Worm (Caenorhabditis elegans): ENCODE measurements around the gene F34D10.4.
A peak's percentile ranks its signal among the peaks of the same experiment; 100 is the strongest.

F34D10.4 gene

ce11 chrIII:3773173-3773572, 36.8 kb downstream of the F34D10.4 start, which contains the start of gene lec-4:
Gene lec-4, minus strand, starts transcription at chrIII:3773326.
- TF ChIP-seq hlh-13 (GFP tag; optimal IDR thresholded peaks at IDR 0.05) (no peak), npax-4 (tag; optimal IDR thresholded peaks at IDR 0.05) (no peak), ztf-16 (tag; optimal IDR thresholded peaks at IDR 0.05) (no peak), pax-1 (tag; optimal IDR thresholded peaks at IDR 0.05) (no peak), ets-4 (tag; optimal IDR thresholded peaks at IDR 0.05) (no peak), ceh-45 (GFP tag; IDR thresholded peaks at IDR 0.05) (no peak)

- no peak for TF ChIP-seq ama-1 (optimal IDR thresholded peaks at IDR 0.05)
- peak; percentile 4 for TF ChIP-seq ref-2 (tag; optimal IDR thresholded peaks at IDR 0.05)
These were observed 38.1 kb downstream of the F34D10.4 start for ce11 chrIII:3774550-3774949.

- TF ChIP-seq lim-6 (tag; optimal IDR thresholded peaks at IDR 0.05), result no peak
- peak; percentile 34 for TF ChIP-seq rnt-1 (tag; optimal IDR thresholded peaks at IDR 0.05)
These were observed 45.4 kb downstream of the F34D10.4 start for ce11 chrIII:3781827-3782226.

- TF ChIP-seq pat-9 (tag; optimal IDR thresholded peaks at IDR 0.05) (no peak), K02D7.2 (tag; optimal IDR thresholded peaks at IDR 0.05) (no peak), unc-55 (GFP tag; optimal IDR thresholded peaks at IDR 0.05) (peak; percentile 59), unc-3 (GFP tag; conservative IDR thresholded peaks at IDR 0.05) (no peak), unc-3 (tag; optimal IDR thresholded peaks at IDR 0.05) (no peak), T23F11.4 (GFP tag; optimal IDR thresholded peaks at IDR 0.05) (no peak), hlh-15 (tag; optimal IDR thresholded peaks at IDR 0.05) (no peak), C38D4.7 (GFP tag; optimal IDR thresholded peaks at IDR 0.05) (no peak), ceh-30 (tag; optimal IDR thresholded peaks at IDR 0.05) (no peak), ceh-48 (tag; optimal IDR thresholded peaks at IDR 0.05) (no peak), nfya-1 (tag; optimal IDR thresholded peaks at IDR 0.05) (peak; percentile 13), ceh-18 (tag; optimal IDR thresholded peaks at IDR 0.05) (peak; percentile 74), rnt-1 (tag; optimal IDR thresholded peaks at IDR 0.05) (peak; percentile 28), pros-1 (tag; optimal IDR thresholded peaks at IDR 0.05) (no peak), ceh-22 (tag; optimal IDR thresholded peaks at IDR 0.05) (no peak), sdc-2 (tag; optimal IDR thresholded peaks at IDR 0.05) (no peak), ceh-31 (tag; optimal IDR thresholded peaks at IDR 0.05) (no peak), che-1 (tag; optimal IDR thresholded peaks at IDR 0.05) (no peak), sox-2 (GFP tag; IDR thresholded peaks at IDR 0.05) (no peak), lin-11 (tag; optimal IDR thresholded peaks at IDR 0.05) (no peak), dmd-4 (tag; optimal IDR thresholded peaks at IDR 0.05; ENCODE audit: borderline replicate concordance) (no peak), hlh-30 (tag; optimal IDR thresholded peaks at IDR 0.05; ENCODE audit: insufficient read depth) (no peak), madf-2 (tag; optimal IDR thresholded peaks at IDR 0.05) (no peak)
These were observed 46.5 kb downstream of the F34D10.4 start for ce11 chrIII:3782853-3783252.

- TF ChIP-seq unc-55 (GFP tag; optimal IDR thresholded peaks at IDR 0.05), result peak; percentile 37
- no peak for TF ChIP-seq F13H6.1 (tag; optimal IDR thresholded peaks at IDR 0.05)
These were observed 47.5 kb downstream of the F34D10.4 start for ce11 chrIII:3783914-3784313.

ce11 chrIII:3785094-3785493, 48.7 kb downstream of the F34D10.4 start:
- no peak for TF ChIP-seq npax-4 (tag; optimal IDR thresholded peaks at IDR 0.05)
- TF ChIP-seq elt-2 (tag; optimal IDR thresholded peaks at IDR 0.05), result peak; percentile 41

Measured in whole organism, late embryonic.